Fruit fly (Drosophila melanogaster) whole organism: ENCODE results near the gene S-Lap4.

Source experiments
- CG8478 ChIP-seq: fragments of >200 bp; optimal IDR thresholded peaks from 2 replicates; lab custom pipeline; 2018; ENCODE audit warnings: inconsistent platforms
- Dll ChIP-seq: fragments of >200 bp; optimal IDR thresholded peaks from 2 replicates; lab custom pipeline; 2017
- EcR ChIP-seq, 2 experiments: fragments of >200 bp; optimal IDR thresholded peaks; 2 replicates each; lab custom pipeline; 2017; ENCODE audit warnings: missing biosample characterization in 2 of 2, missing genetic modification characterization in 2 of 2, missing genetic modification reagents in 2 of 2
- pan ChIP-seq: fragments of >200 bp; optimal IDR thresholded peaks from 2 replicates; lab custom pipeline; 2017
- psq ChIP-seq: fragments of >200 bp; optimal IDR thresholded peaks from 2 replicates; lab custom pipeline; 2017
- usp ChIP-seq: fragments of >200 bp; optimal IDR thresholded peaks from 2 replicates; lab custom pipeline; 2017; ENCODE audit warnings: missing biosample characterization, missing genetic modification characterization, mixed read lengths

S-Lap4 gene

dm6 chr3L:10522391-10523214, 31.9 kb downstream of the S-Lap4 start:
- TF ChIP-seq usp (GFP tag; lab: Kevin White, UChicago) = no peak
- TF ChIP-seq Dll = no peak
- no peak for TF ChIP-seq pan (lab: Kevin White, UChicago)
- no peak for TF ChIP-seq EcR (GFP tag; optimal IDR thresholded peaks at IDR 0.05; lab: Kevin White, UChicago)

- no peak for TF ChIP-seq usp (GFP tag; lab: Kevin White, UChicago)
- no peak for TF ChIP-seq CG8478
- no peak for TF ChIP-seq pan (lab: Kevin White, UChicago)
- TF ChIP-seq Dll = no peak
- no peak for TF ChIP-seq psq
- TF ChIP-seq EcR (GFP tag; optimal IDR thresholded peaks at IDR 0.05; lab: Kevin White, UChicago) = no peak
Measured at dm6 chr3L:10525168-10525567, 34.5 kb downstream of the S-Lap4 start.

DNA sequence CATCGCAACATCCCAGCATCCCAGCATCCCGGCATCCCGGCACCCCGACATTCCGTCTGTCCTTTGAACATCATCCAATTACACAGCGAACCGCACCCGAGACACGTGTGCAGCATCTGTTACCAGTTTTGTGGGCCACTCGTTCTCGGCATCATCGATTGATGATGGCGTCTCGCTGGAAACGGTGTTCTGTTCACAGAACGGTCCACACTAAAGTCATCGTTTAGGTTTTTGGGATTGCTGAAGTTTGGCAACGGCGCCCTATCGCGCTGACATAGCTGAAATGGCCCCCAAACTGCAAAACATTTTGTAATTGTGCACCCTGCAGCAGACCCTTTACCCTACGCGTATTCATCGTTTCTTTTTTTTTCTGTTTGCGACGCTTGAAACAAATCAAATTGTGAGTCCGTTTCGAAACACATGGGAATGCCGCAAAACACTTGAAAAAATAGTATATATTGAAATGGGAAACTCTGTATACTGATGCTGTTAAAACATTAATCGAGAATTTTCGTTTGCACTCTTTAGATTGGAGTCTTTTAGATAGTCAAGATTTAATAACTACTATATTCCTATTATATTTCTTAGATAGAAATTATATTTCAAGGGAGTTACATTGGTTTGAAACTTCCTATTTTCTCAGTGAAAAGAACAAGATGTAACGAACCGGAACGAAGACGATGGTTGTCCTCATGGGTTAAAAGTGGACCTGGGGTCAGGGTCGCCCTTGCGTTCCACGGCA, 35.2 kb downstream of the S-Lap4 start:
- TF ChIP-seq usp (GFP tag; lab: Kevin White, UChicago) = no peak
- TF ChIP-seq CG8478 = no peak
- no peak for TF ChIP-seq Dll
- TF ChIP-seq pan (lab: Kevin White, UChicago) = no peak
- TF ChIP-seq EcR (GFP tag; optimal IDR thresholded peaks at IDR 0.05; lab: Kevin White, UChicago) = no peak
- TF ChIP-seq psq = no peak

- no peak for TF ChIP-seq Dll
- no peak for TF ChIP-seq EcR (GFP tag; optimal IDR thresholded peaks at IDR 0.05; lab: Kevin White, UChicago)
- no peak for TF ChIP-seq psq
- TF ChIP-seq usp (GFP tag; lab: Kevin White, UChicago) = no peak
- TF ChIP-seq CG8478 = no peak
- TF ChIP-seq pan (lab: Kevin White, UChicago) = no peak
Measured at dm6 chr3L:10528251-10528650, 37.6 kb downstream of the S-Lap4 start.

- TF ChIP-seq EcR (GFP tag; optimal IDR thresholded peaks at IDR 0.05; lab: Kevin White, UChicago) = peak; percentile 25 to 95
- TF ChIP-seq CG8478 = no peak
Measured at dm6 chr3L:10531059-10531458, 40.4 kb downstream of the S-Lap4 start.

DNA sequence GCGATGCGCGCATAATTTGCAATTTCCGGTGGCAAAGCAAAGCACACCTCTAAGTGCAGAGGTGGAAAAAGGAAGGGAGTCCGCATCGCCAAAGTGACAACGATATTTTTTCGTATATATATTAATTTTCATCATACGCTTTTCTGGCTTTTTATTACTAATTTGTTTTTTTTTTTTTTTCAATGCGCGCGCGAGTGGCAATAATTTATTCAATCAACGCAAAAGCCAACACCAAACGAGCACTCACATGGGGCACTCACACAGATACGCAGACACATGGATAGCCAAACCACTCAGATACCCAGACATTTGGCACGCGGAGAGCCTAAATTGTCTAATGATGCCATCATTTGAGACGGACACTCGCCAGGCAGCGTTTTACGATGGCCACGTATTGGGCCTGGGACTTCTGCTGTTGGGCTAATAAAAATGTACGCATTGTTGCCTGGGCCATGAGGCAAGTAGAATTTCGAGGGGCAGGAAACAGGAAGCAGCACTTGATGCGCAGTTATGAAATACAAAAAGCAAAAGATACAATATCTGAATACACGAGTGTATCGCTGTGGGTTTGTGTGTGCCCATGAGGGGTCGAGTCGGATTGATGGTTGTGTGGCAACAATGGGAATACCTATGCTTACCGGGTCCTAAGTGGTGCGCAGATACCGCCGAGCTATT, 41.4 kb downstream of the S-Lap4 start:
- no peak for TF ChIP-seq usp (GFP tag; lab: Kevin White, UChicago)
- no peak for TF ChIP-seq CG8478
- TF ChIP-seq EcR (GFP tag; optimal IDR thresholded peaks at IDR 0.05; lab: Kevin White, UChicago) = no peak
- TF ChIP-seq pan (lab: Kevin White, UChicago) = no peak
- no peak for TF ChIP-seq psq
- no peak for TF ChIP-seq Dll

DNA sequence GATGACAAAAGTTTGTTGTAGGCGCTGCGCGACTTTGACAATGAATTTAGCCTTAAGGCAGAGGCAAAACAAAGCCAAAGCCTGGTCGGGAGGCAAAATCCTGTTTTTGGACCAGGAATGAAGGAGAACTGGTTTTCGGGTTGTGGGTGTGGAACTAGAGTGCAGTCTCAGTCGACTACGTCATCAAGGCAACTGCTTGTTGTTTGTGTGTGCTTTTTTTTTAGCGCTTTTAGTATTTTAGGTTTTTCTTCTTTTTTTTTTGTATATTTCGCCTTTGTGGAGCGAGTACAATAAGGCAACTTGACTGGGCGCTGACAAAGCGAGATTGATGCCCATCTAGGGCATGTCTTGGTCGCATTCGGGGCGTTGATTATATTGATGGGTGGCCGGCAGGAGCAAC, 43.2 kb downstream of the S-Lap4 start:
- TF ChIP-seq usp (GFP tag; lab: Kevin White, UChicago) (no peak), CG8478 (no peak), psq (no peak), EcR (GFP tag; optimal IDR thresholded peaks at IDR 0.05; lab: Kevin White, UChicago) (no peak), pan (lab: Kevin White, UChicago) (no peak), Dll (no peak)

- no peak for TF ChIP-seq CG8478
- TF ChIP-seq usp (GFP tag; lab: Kevin White, UChicago) = no peak
- TF ChIP-seq Dll = no peak
- no peak for TF ChIP-seq psq
- TF ChIP-seq EcR (GFP tag; optimal IDR thresholded peaks at IDR 0.05; lab: Kevin White, UChicago) = no peak
- no peak for TF ChIP-seq pan (lab: Kevin White, UChicago)
Measured at dm6 chr3L:10535105-10535504, 44.4 kb downstream of the S-Lap4 start.

- TF ChIP-seq CG8478 (no peak), pan (lab: Kevin White, UChicago) (no peak), Dll (no peak), psq (no peak), usp (GFP tag; lab: Kevin White, UChicago) (no peak), EcR (GFP tag; optimal IDR thresholded peaks at IDR 0.05; lab: Kevin White, UChicago) (no peak)
Measured at dm6 chr3L:10536297-10536696, 45.6 kb downstream of the S-Lap4 start.

DNA sequence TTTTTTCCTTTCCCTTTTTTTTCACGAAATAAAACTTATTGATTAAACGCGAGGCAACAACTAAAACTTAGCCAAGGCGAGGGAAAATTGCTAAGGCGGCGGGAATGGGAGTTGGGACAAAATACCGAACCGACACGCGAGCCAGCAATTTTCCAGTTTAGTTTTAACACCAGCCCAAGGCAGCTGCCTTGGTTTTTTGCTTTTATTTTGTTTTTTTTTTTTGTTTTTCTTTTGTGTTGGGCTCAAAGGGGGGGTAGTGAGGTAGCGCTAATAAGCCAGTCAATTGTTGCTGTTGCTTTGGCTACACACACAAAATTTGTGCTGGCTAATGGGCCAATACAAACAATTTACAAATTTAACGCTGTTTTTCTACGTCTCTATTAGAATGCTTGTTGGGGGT, 47.6 kb downstream of the S-Lap4 start:
- TF ChIP-seq psq = no peak

dm6 chr3L:10540839-10541238, 50.2 kb downstream of the S-Lap4 start:
- no peak for TF ChIP-seq EcR (GFP tag; optimal IDR thresholded peaks at IDR 0.05; lab: Kevin White, UChicago)
- no peak for TF ChIP-seq psq
- TF ChIP-seq Dll = no peak
- TF ChIP-seq pan (lab: Kevin White, UChicago) = no peak
- no peak for TF ChIP-seq usp (GFP tag; lab: Kevin White, UChicago)
- no peak for TF ChIP-seq CG8478
